Fruit fly (Drosophila melanogaster) whole organism, embryonic: ENCODE measurements around the gene VhaAC45RP.
A peak's percentile ranks its signal among the peaks of the same experiment; 100 is the strongest.

Experiments
- Adf1 ChIP-seq: fragments of 200-800 bp; sonication (Bioruptor generic); IDR thresholded peaks from 2 replicates; pipeline ENCODE4 v1.3.6; 2022; ENCODE audit warnings: missing biosample characterization, missing genetic modification characterization
- CG10366 ChIP-seq: fragments of 200-800 bp; sonication (Bioruptor generic); IDR thresholded peaks from 2 replicates; pipeline ENCODE4 v1.3.6; 2022; ENCODE audit warnings: missing biosample characterization, missing genetic modification characterization
- CG10543 ChIP-seq: fragments of 200-800 bp; sonication (Bioruptor generic); optimal IDR thresholded peaks from 3 replicates; lab custom pipeline; 2017; ENCODE audit warnings: missing biosample characterization, mild to moderate bottlenecking, missing genetic modification characterization, moderate library complexity
- CG12744 ChIP-seq: fragments of 200-800 bp; sonication (Bioruptor generic); optimal IDR thresholded peaks from 2 replicates; lab custom pipeline; 2016; ENCODE audit warnings: missing biosample characterization, missing genetic modification characterization
- CG13287 ChIP-seq: fragments of 200-800 bp; sonication (Bioruptor generic); IDR thresholded peaks from 2 replicates; pipeline ENCODE4 v1.3.6; 2022; ENCODE audit warnings: missing biosample characterization, missing genetic modification characterization; ENCODE audit not compliant: partially characterized antibody
- CG13296 ChIP-seq: fragments of 200-800 bp; sonication (Bioruptor generic); optimal IDR thresholded peaks from 3 replicates; lab custom pipeline; 2018; ENCODE audit warnings: missing biosample characterization, mild to moderate bottlenecking, missing genetic modification characterization
- CG13624 ChIP-seq: fragments of 200-800 bp; sonication (Bioruptor generic); optimal IDR thresholded peaks from 2 replicates; lab custom pipeline; 2016; ENCODE audit warnings: missing biosample characterization, missing genetic modification characterization
- CG13894 ChIP-seq: fragments of 200-800 bp; sonication (Bioruptor generic); optimal IDR thresholded peaks from 3 replicates; lab custom pipeline; 2018; ENCODE audit warnings: missing biosample characterization, mild to moderate bottlenecking, missing genetic modification characterization, moderate library complexity
- CG14710 ChIP-seq: fragments of 200-800 bp; sonication (Bioruptor generic); optimal IDR thresholded peaks from 3 replicates; lab custom pipeline; 2019; ENCODE audit warnings: missing biosample characterization, mild to moderate bottlenecking, missing genetic modification characterization, moderate library complexity
- CG1529 ChIP-seq: fragments of 200-800 bp; sonication (Bioruptor generic); optimal IDR thresholded peaks from 3 replicates; lab custom pipeline; 2018; ENCODE audit warnings: missing biosample characterization, missing genetic modification characterization
- CG30403 ChIP-seq: fragments of 200-800 bp; sonication (Bioruptor generic); optimal IDR thresholded peaks from 3 replicates; lab custom pipeline; 2016; ENCODE audit warnings: missing biosample characterization, missing genetic modification characterization
- CG4424 ChIP-seq: fragments of 200-800 bp; sonication (Bioruptor generic); optimal IDR thresholded peaks from 3 replicates; lab custom pipeline; 2016; ENCODE audit warnings: missing biosample characterization, missing genetic modification characterization
- CG6175 ChIP-seq: fragments of 200-800 bp; sonication (Bioruptor generic); IDR thresholded peaks from 3 replicates; pipeline ENCODE4 v1.3.6; 2022; ENCODE audit warnings: missing biosample characterization, missing genetic modification characterization
- CG6765 ChIP-seq: fragments of 200-800 bp; sonication (Bioruptor generic); optimal IDR thresholded peaks from 3 replicates; lab custom pipeline; 2017; ENCODE audit warnings: missing biosample characterization, mild to moderate bottlenecking, missing genetic modification characterization
- CG8281 ChIP-seq: fragments of 200-800 bp; sonication (Bioruptor generic); optimal IDR thresholded peaks from 2 replicates; lab custom pipeline; 2018; ENCODE audit warnings: missing biosample characterization, mild to moderate bottlenecking, missing genetic modification characterization, moderate library complexity
- CG8290 ChIP-seq, 3 experiments: fragments of 200-800 bp; sonication (Bioruptor generic); optimal IDR thresholded peaks; 2 replicates each; lab custom pipeline; 2016 to 2019; ENCODE audit warnings: missing biosample characterization in 3 of 3, missing genetic modification characterization in 3 of 3, mild to moderate bottlenecking in 2 of 3, moderate library complexity in 1 of 3
- CG8765 ChIP-seq: fragments of 200-800 bp; sonication (Bioruptor generic); IDR thresholded peaks from 2 replicates; pipeline ENCODE4 v1.3.6; 2022; ENCODE audit warnings: missing biosample characterization, missing genetic modification characterization
- CG9932 ChIP-seq: fragments of 200-800 bp; sonication (Bioruptor generic); IDR thresholded peaks from 2 replicates; pipeline ENCODE4 v1.3.6; 2022; ENCODE audit warnings: missing biosample characterization, missing genetic modification characterization
- CTCF ChIP-seq: fragments of 200-800 bp; sonication (Bioruptor generic); optimal IDR thresholded peaks from 2 replicates; lab custom pipeline; 2017; ENCODE audit warnings: missing biosample characterization, mild to moderate bottlenecking, missing genetic modification characterization, moderate library complexity
- Deaf1 ChIP-seq: fragments of 200-800 bp; optimal IDR thresholded peaks from 3 replicates; lab custom pipeline; 2019; ENCODE audit warnings: missing biosample characterization, mild to moderate bottlenecking, missing genetic modification characterization, moderate library complexity
- HLH54F ChIP-seq: fragments of 200-800 bp; sonication (Bioruptor generic); optimal IDR thresholded peaks from 3 replicates; lab custom pipeline; 2016; ENCODE audit warnings: missing biosample characterization, missing genetic modification characterization
- Hmr ChIP-seq: fragments of 200-800 bp; sonication (Bioruptor generic); optimal IDR thresholded peaks from 3 replicates; lab custom pipeline; 2017; ENCODE audit warnings: mild to moderate bottlenecking, missing biosample characterization, missing genetic modification reagents, missing genetic modification characterization
- Hr78 ChIP-seq, 2 experiments: fragments of 200-800 bp in 1 of 2; fragments of >200 bp in 1 of 2; sonication (Bioruptor generic) in 1 of 2; optimal IDR thresholded peaks; 2 replicates each; lab custom pipeline; 2017 to 2019; ENCODE audit warnings: missing biosample characterization in 2 of 2, missing genetic modification characterization in 2 of 2, mild to moderate bottlenecking in 1 of 2, moderate library complexity in 1 of 2
- NC2β ChIP-seq: fragments of 200-800 bp; sonication (Bioruptor generic); optimal IDR thresholded peaks from 2 replicates; lab custom pipeline; 2016; ENCODE audit warnings: missing biosample characterization, missing genetic modification characterization
- Pdp1 ChIP-seq, 2 experiments: fragments of 200-800 bp; sonication (Bioruptor generic); optimal IDR thresholded peaks; 3 replicates each; lab custom pipeline; 2016; ENCODE audit warnings: missing biosample characterization in 2 of 2, missing genetic modification characterization in 2 of 2, mild to moderate bottlenecking in 1 of 2, moderate library complexity in 1 of 2
- bab2 ChIP-seq: fragments of 200-800 bp; sonication (Bioruptor generic); optimal IDR thresholded peaks from 2 replicates; lab custom pipeline; 2016; ENCODE audit warnings: missing biosample characterization, missing genetic modification characterization
- bbx ChIP-seq: fragments of 200-800 bp; sonication (Bioruptor generic); IDR thresholded peaks from 2 replicates; pipeline ENCODE4 v1.3.6; 2022; ENCODE audit warnings: missing biosample characterization, missing genetic modification characterization; ENCODE audit not compliant: partially characterized antibody
- chif ChIP-seq, 2 experiments: fragments of 200-800 bp; sonication (Bioruptor generic); optimal IDR thresholded peaks; 3 replicates each; lab custom pipeline; 2016; ENCODE audit warnings: missing biosample characterization in 2 of 2, missing genetic modification characterization in 2 of 2
- chinmo ChIP-seq: fragments of 200-800 bp; sonication (Bioruptor generic); IDR thresholded peaks from 4 replicates; pipeline ENCODE4 v1.3.6; 2022; ENCODE audit warnings: missing biosample characterization, missing genetic modification characterization; ENCODE audit not compliant: partially characterized antibody
- chn ChIP-seq: fragments of 200-800 bp; sonication (Bioruptor generic); optimal IDR thresholded peaks from 2 replicates; lab custom pipeline; 2016; ENCODE audit warnings: missing biosample characterization, missing genetic modification characterization
- crol ChIP-seq: fragments of 200-800 bp; sonication (Bioruptor generic); IDR thresholded peaks from 2 replicates; pipeline ENCODE4 v1.3.6; 2022; ENCODE audit warnings: missing biosample characterization, missing genetic modification characterization
- dimm ChIP-seq: fragments of 200-800 bp; sonication (Bioruptor generic); IDR thresholded peaks from 2 replicates; pipeline ENCODE4 v1.3.6; 2022; ENCODE audit warnings: missing biosample characterization, missing genetic modification characterization
- dysf ChIP-seq: fragments of 200-800 bp; sonication (Bioruptor generic); IDR thresholded peaks from 3 replicates; pipeline ENCODE4 v1.3.6; 2022; ENCODE audit warnings: missing biosample characterization, missing genetic modification characterization
- ems ChIP-seq: fragments of 200-800 bp; sonication (Bioruptor generic); optimal IDR thresholded peaks from 3 replicates; lab custom pipeline; 2016; ENCODE audit warnings: missing biosample characterization, missing genetic modification characterization
- ftz-f1 ChIP-seq: fragments of 200-800 bp; sonication (Bioruptor generic); optimal IDR thresholded peaks from 2 replicates; lab custom pipeline; 2016; ENCODE audit warnings: missing biosample characterization, missing genetic modification characterization
- hth ChIP-seq: fragments of >200 bp; optimal IDR thresholded peaks from 2 replicates; lab custom pipeline; 2017; ENCODE audit warnings: inconsistent platforms
- kni ChIP-seq: fragments of 200-800 bp; sonication (Bioruptor generic); optimal IDR thresholded peaks from 3 replicates; lab custom pipeline; 2017; ENCODE audit warnings: mild to moderate bottlenecking, missing biosample characterization, missing genetic modification reagents, missing genetic modification characterization
- lab ChIP-seq: fragments of 200-800 bp; sonication (Bioruptor generic); optimal IDR thresholded peaks from 3 replicates; lab custom pipeline; 2017; ENCODE audit warnings: missing biosample characterization, missing genetic modification characterization, mild to moderate bottlenecking, moderate library complexity, missing genetic modification reagents
- mam ChIP-seq: fragments of 200-800 bp; sonication (Bioruptor generic); optimal IDR thresholded peaks from 3 replicates; lab custom pipeline; 2016; ENCODE audit warnings: missing biosample characterization, missing genetic modification characterization
- oc ChIP-seq: fragments of 200-800 bp; sonication (Bioruptor generic); optimal IDR thresholded peaks from 2 replicates; lab custom pipeline; 2018; ENCODE audit warnings: missing biosample characterization, mild to moderate bottlenecking, missing genetic modification characterization, moderate library complexity
- pho ChIP-seq: fragments of 200-800 bp; sonication (Bioruptor generic); optimal IDR thresholded peaks from 2 replicates; lab custom pipeline; 2016; ENCODE audit warnings: missing biosample characterization, missing genetic modification characterization
- pros ChIP-seq: fragments of 200-800 bp; sonication (Bioruptor generic); optimal IDR thresholded peaks from 3 replicates; lab custom pipeline; 2019; ENCODE audit warnings: missing biosample characterization, mild to moderate bottlenecking, missing genetic modification characterization, moderate library complexity
- sd ChIP-seq: fragments of 200-800 bp; sonication (Bioruptor generic); optimal IDR thresholded peaks from 3 replicates; lab custom pipeline; 2018; ENCODE audit warnings: missing biosample characterization, mild to moderate bottlenecking, missing genetic modification characterization, moderate library complexity
- slbo ChIP-seq: fragments of 200-800 bp; sonication (Bioruptor generic); IDR thresholded peaks from 2 replicates; pipeline ENCODE4 v1.3.6; 2022; ENCODE audit warnings: missing biosample characterization, missing genetic modification characterization
- sqz ChIP-seq: fragments of 200-800 bp; sonication (Bioruptor generic); optimal IDR thresholded peaks from 3 replicates; lab custom pipeline; 2018; ENCODE audit warnings: missing biosample characterization, mild to moderate bottlenecking, missing genetic modification characterization
- sr ChIP-seq: fragments of 200-800 bp; sonication (Bioruptor generic); IDR thresholded peaks from 3 replicates; pipeline ENCODE4 v1.3.6; 2022; ENCODE audit warnings: missing biosample characterization, missing genetic modification characterization
- tgo ChIP-seq: fragments of 200-800 bp; sonication (Bioruptor generic); IDR thresholded peaks from 3 replicates; pipeline ENCODE4 v1.3.6; 2022; ENCODE audit warnings: missing biosample characterization, missing genetic modification characterization
- wor ChIP-seq: fragments of 200-800 bp; sonication (Bioruptor generic); IDR thresholded peaks from 2 replicates; pipeline ENCODE4 v1.3.6; 2022; ENCODE audit warnings: missing biosample characterization, missing genetic modification characterization
- zen2 ChIP-seq: fragments of 200-800 bp; sonication (Bioruptor generic); IDR thresholded peaks from 3 replicates; pipeline ENCODE4 v1.3.6; 2022; ENCODE audit warnings: missing biosample characterization, missing genetic modification characterization; ENCODE audit not compliant: partially characterized antibody

Gene VhaAC45RP

dm6 chr3R:30191462-30191874, 25.2 kb upstream of the VhaAC45RP start (continued):
- no peak for TF ChIP-seq CG14710 (tag; lab: Kevin White, UChicago)
- peak; percentile 39 for TF ChIP-seq mam (GFP tag; lab: Kevin White, UChicago)
- TF ChIP-seq Hmr, result peak; percentile 36
- peak; percentile 24 for TF ChIP-seq bab2 (GFP tag; lab: Kevin White, UChicago)
- TF ChIP-seq sqz (GFP tag; lab: Kevin White, UChicago), result no peak
- TF ChIP-seq CG13624 (GFP tag; lab: Kevin White, UChicago), result peak; percentile 44
- peak; percentile 50 for TF ChIP-seq HLH54F

dm6 chr3R:30191047-30191446, 24.8 kb upstream of the VhaAC45RP start, which contains the start of gene CG9747:
TSS of gene CG9747 (minus strand) at chr3R:30191252.
- TF ChIP-seq pho (GFP tag; lab: Kevin White, UChicago), result no peak
- peak; percentile 28; the same call in 1 of the 2 replicates for TF ChIP-seq bbx
- TF ChIP-seq CG13287 (GFP tag; lab: Robert Waterston, UW), result peak; percentile 14; the same call in 1 of the 2 replicates
- TF ChIP-seq dysf (GFP tag; lab: Robert Waterston, UW), result no peak
- TF ChIP-seq ems, result no peak
- TF ChIP-seq chif (GFP tag; optimal IDR thresholded peaks at IDR 0.05; lab: Kevin White, UChicago), result no peak
- TF ChIP-seq Adf1 (GFP tag; lab: Robert Waterston, UW), result peak; percentile 79
- TF ChIP-seq CG1529, result no peak
- peak; percentile 92 for TF ChIP-seq chinmo
- peak in 1 of 2 experiments; percentile 41 for TF ChIP-seq Hr78 (GFP tag; optimal IDR thresholded peaks at IDR 0.05; lab: Kevin White, UChicago)
- TF ChIP-seq CG13624 (GFP tag; lab: Kevin White, UChicago), result no peak
- TF ChIP-seq CG8290 (GFP tag; optimal IDR thresholded peaks at IDR 0.05; lab: Kevin White, UChicago), result no peak
- peak in 1 of 2 experiments; percentile 10 for TF ChIP-seq CG8290 (tag; optimal IDR thresholded peaks at IDR 0.05; lab: Kevin White, UChicago)
- TF ChIP-seq oc (tag; lab: Kevin White, UChicago), result peak; percentile 28
- TF ChIP-seq CG30403 (GFP tag; lab: Kevin White, UChicago), result no peak
- TF ChIP-seq lab (GFP tag; lab: Kevin White, UChicago), result peak; percentile 15
- TF ChIP-seq CG4424 (GFP tag; lab: Kevin White, UChicago), result no peak
- no peak for TF ChIP-seq tgo
- TF ChIP-seq dimm, result no peak
- TF ChIP-seq CG9932, result peak; percentile 4; the same call in 1 of the 2 replicates
- TF ChIP-seq CG6765 (GFP tag; lab: Kevin White, UChicago), result peak; percentile 10
- TF ChIP-seq Deaf1 (tag; lab: Kevin White, UChicago), result peak; percentile 98
- peak; percentile 66 for TF ChIP-seq CG10543 (GFP tag; lab: Kevin White, UChicago)
- TF ChIP-seq CG12744 (GFP tag; lab: Kevin White, UChicago), result no peak
- TF ChIP-seq hth (lab: Kevin White, UChicago), result no peak
- peak; percentile 74 for TF ChIP-seq CG13894 (tag; lab: Kevin White, UChicago)
- TF ChIP-seq CG8281 (tag; lab: Kevin White, UChicago), result peak; percentile 98
- no peak for TF ChIP-seq NC2β
- peak; percentile 11 for TF ChIP-seq CG13296 (GFP tag; lab: Kevin White, UChicago)
- peak; percentile 18 for TF ChIP-seq sd (tag; lab: Kevin White, UChicago)
- 0 out of 2 replicates have a peak, but pooled peaks have one; percentile 9 for TF ChIP-seq crol
- peak; percentile 92 for TF ChIP-seq pros (GFP tag; lab: Kevin White, UChicago)
- TF ChIP-seq CG10366 (GFP tag; lab: Robert Waterston, UW), result no peak
- TF ChIP-seq slbo (GFP tag; lab: Robert Waterston, UW), result 0 out of 2 replicates have a peak, but pooled peaks have one; percentile 3
- TF ChIP-seq chn, result no peak
- TF ChIP-seq CG8765 (GFP tag; lab: Robert Waterston, UW), result no peak
- TF ChIP-seq ftz-f1 (GFP tag; lab: Kevin White, UChicago), result peak; percentile 43
- 0 out of 3 replicates have a peak, but pooled peaks have one; percentile 25 for TF ChIP-seq zen2 (GFP tag; lab: Robert Waterston, UW)
- no peak for TF ChIP-seq CTCF
- TF ChIP-seq sr, result 0 out of 3 replicates have a peak, but pooled peaks have one; percentile 18
- peak; percentile 45 for TF ChIP-seq kni
- peak; percentile 94 for TF ChIP-seq CG6175 (GFP tag; lab: Robert Waterston, UW)
- TF ChIP-seq Pdp1 (GFP tag; optimal IDR thresholded peaks at IDR 0.05; lab: Kevin White, UChicago), result peak in 1 of 2 experiments; percentile 48
- no peak for TF ChIP-seq wor (GFP tag; lab: Robert Waterston, UW)
